Fruit fly (Drosophila melanogaster) whole organism, embryonic: Measurements from ENCODE around the gene Gclc.

Experiments
- Atf-2 ChIP-seq: fragments of 200-800 bp; sonication (Bioruptor generic); optimal IDR thresholded peaks from 2 replicates; lab custom pipeline; 2016; ENCODE audit warnings: missing biosample characterization, missing genetic modification characterization
- C15 ChIP-seq: fragments of 200-800 bp; sonication (Bioruptor generic); IDR thresholded peaks from 3 replicates; pipeline ENCODE4 v1.3.6; 2022; ENCODE audit warnings: missing biosample characterization, missing genetic modification characterization
- CG12155 ChIP-seq: fragments of 200-800 bp; sonication (Bioruptor generic); optimal IDR thresholded peaks from 3 replicates; lab custom pipeline; 2016; ENCODE audit warnings: missing biosample characterization, missing genetic modification characterization
- CG12236 ChIP-seq: fragments of 200-800 bp; sonication (Bioruptor generic); optimal IDR thresholded peaks from 2 replicates; lab custom pipeline; 2016; ENCODE audit warnings: missing biosample characterization, missing genetic modification characterization
- CG1233 ChIP-seq: fragments of 200-800 bp; sonication (Bioruptor generic); optimal IDR thresholded peaks from 4 replicates; lab custom pipeline; 2018; ENCODE audit warnings: missing biosample characterization, mild to moderate bottlenecking, missing genetic modification characterization
- CG12769 ChIP-seq: fragments of 200-800 bp; sonication (Bioruptor generic); optimal IDR thresholded peaks from 2 replicates; lab custom pipeline; 2019; ENCODE audit warnings: missing biosample characterization, mild to moderate bottlenecking, missing genetic modification characterization, moderate library complexity
- CG1832 ChIP-seq: fragments of 200-800 bp; sonication (Bioruptor generic); optimal IDR thresholded peaks from 2 replicates; lab custom pipeline; 2017; ENCODE audit warnings: missing biosample characterization, mild to moderate bottlenecking, missing genetic modification characterization, inconsistent platforms
- CG18619 ChIP-seq: fragments of 200-800 bp; sonication (Bioruptor generic); optimal IDR thresholded peaks from 3 replicates; lab custom pipeline; 2017; ENCODE audit warnings: missing biosample characterization, mild to moderate bottlenecking, missing genetic modification characterization
- CG30020 ChIP-seq: fragments of 200-800 bp; optimal IDR thresholded peaks from 2 replicates; lab custom pipeline; 2019; ENCODE audit warnings: missing biosample characterization, mild to moderate bottlenecking, missing genetic modification characterization, moderate library complexity
- CG3065 ChIP-seq: fragments of 200-800 bp; sonication (Bioruptor generic); optimal IDR thresholded peaks from 2 replicates; lab custom pipeline; 2016; ENCODE audit warnings: missing biosample characterization, missing genetic modification characterization
- CG31224 ChIP-seq: fragments of 200-800 bp; sonication (Bioruptor generic); IDR thresholded peaks from 2 replicates; pipeline ENCODE4 v1.3.6; 2022; ENCODE audit warnings: missing biosample characterization, missing genetic modification characterization
- CG32532 ChIP-seq: fragments of 200-800 bp; sonication (Bioruptor generic); IDR thresholded peaks from 2 replicates; pipeline ENCODE4 v1.3.6; 2022; ENCODE audit warnings: missing biosample characterization, missing genetic modification characterization
- CG42726 ChIP-seq: fragments of 200-800 bp; sonication (Bioruptor generic); IDR thresholded peaks from 2 replicates; pipeline ENCODE4 v1.3.6; 2022; ENCODE audit warnings: missing biosample characterization, missing genetic modification characterization; ENCODE audit not compliant: partially characterized antibody
- CG4282 ChIP-seq: fragments of 200-800 bp; sonication (Bioruptor generic); optimal IDR thresholded peaks from 2 replicates; lab custom pipeline; 2016; ENCODE audit warnings: missing biosample characterization, missing genetic modification characterization
- CG5180 ChIP-seq: fragments of 200-800 bp; sonication (Bioruptor generic); optimal IDR thresholded peaks from 3 replicates; lab custom pipeline; 2017; ENCODE audit warnings: missing biosample characterization, missing genetic modification characterization, mild to moderate bottlenecking, moderate library complexity, missing genetic modification reagents
- CG6175 ChIP-seq: fragments of 200-800 bp; sonication (Bioruptor generic); IDR thresholded peaks from 3 replicates; pipeline ENCODE4 v1.3.6; 2022; ENCODE audit warnings: missing biosample characterization, missing genetic modification characterization
- CG7786 ChIP-seq: fragments of 200-800 bp; sonication (Bioruptor generic); optimal IDR thresholded peaks from 2 replicates; lab custom pipeline; 2016; ENCODE audit warnings: missing biosample characterization, missing genetic modification characterization
- CG7987 ChIP-seq: fragments of 200-800 bp; sonication (Bioruptor generic); optimal IDR thresholded peaks from 2 replicates; lab custom pipeline; 2018; ENCODE audit warnings: missing biosample characterization, mild to moderate bottlenecking, missing genetic modification characterization, moderate library complexity
- CG8281 ChIP-seq: fragments of 200-800 bp; sonication (Bioruptor generic); optimal IDR thresholded peaks from 2 replicates; lab custom pipeline; 2018; ENCODE audit warnings: missing biosample characterization, mild to moderate bottlenecking, missing genetic modification characterization, moderate library complexity
- CG8924 ChIP-seq: fragments of 200-800 bp; optimal IDR thresholded peaks from 3 replicates; lab custom pipeline; 2019; ENCODE audit warnings: missing biosample characterization, mild to moderate bottlenecking, missing genetic modification characterization, moderate library complexity
- CG9932 ChIP-seq: fragments of 200-800 bp; sonication (Bioruptor generic); IDR thresholded peaks from 2 replicates; pipeline ENCODE4 v1.3.6; 2022; ENCODE audit warnings: missing biosample characterization, missing genetic modification characterization
- Chrac-16 ChIP-seq: fragments of 200-800 bp; sonication (Bioruptor generic); optimal IDR thresholded peaks from 3 replicates; lab custom pipeline; 2016; ENCODE audit warnings: missing biosample characterization, missing genetic modification characterization
- CoRest ChIP-seq: fragments of 200-800 bp; sonication (Bioruptor generic); optimal IDR thresholded peaks from 3 replicates; lab custom pipeline; 2018; ENCODE audit warnings: missing biosample characterization, mild to moderate bottlenecking, missing genetic modification characterization, moderate library complexity
- Dad ChIP-seq: fragments of 200-800 bp; sonication (Bioruptor generic); optimal IDR thresholded peaks from 3 replicates; lab custom pipeline; 2016; ENCODE audit warnings: missing biosample characterization, missing genetic modification characterization
- Dll ChIP-seq: fragments of 200-800 bp; sonication (Bioruptor generic); IDR thresholded peaks from 4 replicates; pipeline ENCODE4 v1.3.6; 2022; ENCODE audit warnings: missing biosample characterization, missing genetic modification characterization; ENCODE audit not compliant: partially characterized antibody
- Dref ChIP-seq: fragments of 200-800 bp; sonication (Bioruptor generic); IDR thresholded peaks from 2 replicates; pipeline ENCODE4 v1.3.6; 2022; ENCODE audit warnings: missing biosample characterization, missing genetic modification characterization
- GATAe ChIP-seq: fragments of 200-800 bp; sonication (Bioruptor generic); conservative IDR thresholded peaks from 2 replicates; pipeline ENCODE4 v1.3.6; 2022; ENCODE audit warnings: missing biosample characterization, missing genetic modification characterization
- Hr39 ChIP-seq: fragments of >200 bp; optimal IDR thresholded peaks from 2 replicates; lab custom pipeline; 2017
- Lhr ChIP-seq: fragments of 200-800 bp; sonication (Bioruptor generic); optimal IDR thresholded peaks from 3 replicates; lab custom pipeline; 2017; ENCODE audit warnings: mild to moderate bottlenecking, missing biosample characterization, missing genetic modification reagents, missing genetic modification characterization
- Mrtf ChIP-seq: fragments of 200-800 bp; sonication (Bioruptor generic); IDR thresholded peaks from 3 replicates; pipeline ENCODE4 v1.3.6; 2022; ENCODE audit warnings: missing biosample characterization, missing genetic modification characterization
- Nf-YC ChIP-seq: fragments of 200-800 bp; optimal IDR thresholded peaks from 3 replicates; lab custom pipeline; 2019; ENCODE audit warnings: missing biosample characterization, mild to moderate bottlenecking, missing genetic modification characterization, moderate library complexity
- Sry-β ChIP-seq: fragments of 200-800 bp; sonication (Bioruptor generic); optimal IDR thresholded peaks from 2 replicates; lab custom pipeline; 2018; ENCODE audit warnings: missing biosample characterization, mild to moderate bottlenecking, missing genetic modification characterization, moderate library complexity
- Stat92E ChIP-seq, 3 experiments: fragments of >200 bp in 2 of 3; fragments of 200-800 bp in 1 of 3; sonication (Bioruptor generic) in 1 of 3; optimal IDR thresholded peaks; 2 replicates each; lab custom pipeline; 2017 to 2019; ENCODE audit warnings: missing biosample characterization in 3 of 3, missing genetic modification characterization in 3 of 3, mild to moderate bottlenecking in 1 of 3, moderate library complexity in 1 of 3
- ab ChIP-seq: fragments of 200-800 bp; sonication (Bioruptor generic); optimal IDR thresholded peaks from 2 replicates; lab custom pipeline; 2016; ENCODE audit warnings: missing biosample characterization, missing genetic modification characterization
- ash1 ChIP-seq: fragments of 200-800 bp; sonication (Bioruptor generic); optimal IDR thresholded peaks from 2 replicates; lab custom pipeline; 2018; ENCODE audit warnings: missing biosample characterization, mild to moderate bottlenecking, missing genetic modification characterization
- emc ChIP-seq: fragments of 200-800 bp; sonication (Bioruptor generic); optimal IDR thresholded peaks from 2 replicates; lab custom pipeline; 2016; ENCODE audit warnings: missing biosample characterization, missing genetic modification characterization
- grn ChIP-seq: fragments of 200-800 bp; sonication (Bioruptor generic); optimal IDR thresholded peaks from 3 replicates; lab custom pipeline; 2017; ENCODE audit warnings: missing biosample characterization, missing genetic modification characterization
- hkb ChIP-seq, 2 experiments: fragments of 200-800 bp in 1 of 2; fragments of >200 bp in 1 of 2; sonication (Bioruptor generic) in 1 of 2; IDR thresholded peaks in 1 of 2; optimal IDR thresholded peaks in 1 of 2; 2 replicates each; pipeline versions ENCODE4 v1.3.6 to Lab custom; 2017 to 2022; ENCODE audit warnings: missing biosample characterization in 1 of 2, missing genetic modification characterization in 1 of 2
- kay ChIP-seq: fragments of 200-800 bp; sonication (Bioruptor generic); optimal IDR thresholded peaks from 2 replicates; lab custom pipeline; 2016; ENCODE audit warnings: missing biosample characterization, missing genetic modification characterization
- lbe ChIP-seq: fragments of 200-800 bp; sonication (Bioruptor generic); optimal IDR thresholded peaks from 2 replicates; lab custom pipeline; 2016; ENCODE audit warnings: missing biosample characterization, mild to moderate bottlenecking, missing genetic modification characterization
- luna ChIP-seq: fragments of 200-800 bp; sonication (Bioruptor generic); optimal IDR thresholded peaks from 2 replicates; lab custom pipeline; 2016; ENCODE audit warnings: missing biosample characterization, missing genetic modification characterization
- nom ChIP-seq: fragments of 200-800 bp; sonication (Bioruptor generic); optimal IDR thresholded peaks from 2 replicates; lab custom pipeline; 2017; ENCODE audit warnings: missing biosample characterization, missing genetic modification characterization, mild to moderate bottlenecking, moderate library complexity, missing genetic modification reagents
- p53 ChIP-seq: fragments of 200-800 bp; sonication (Bioruptor generic); optimal IDR thresholded peaks from 2 replicates; lab custom pipeline; 2016; ENCODE audit warnings: missing biosample characterization, missing genetic modification characterization
- pita ChIP-seq: fragments of 200-800 bp; sonication (Bioruptor generic); optimal IDR thresholded peaks from 2 replicates; lab custom pipeline; 2017; ENCODE audit warnings: missing biosample characterization, mild to moderate bottlenecking, missing genetic modification characterization
- sc ChIP-seq, 3 experiments: fragments of >200 bp in 2 of 3; fragments of 200-800 bp in 1 of 3; sonication (Bioruptor generic) in 1 of 3; optimal IDR thresholded peaks; 2 replicates in 2 of 3; 3 replicates in 1 of 3; lab custom pipeline; 2017; ENCODE audit warnings: mild to moderate bottlenecking in 1 of 3, missing biosample characterization in 1 of 3, missing genetic modification characterization in 1 of 3, missing genetic modification reagents in 1 of 3
- stc ChIP-seq: fragments of 200-800 bp; sonication (Bioruptor generic); IDR thresholded peaks from 2 replicates; pipeline ENCODE4 v1.3.6; 2022; ENCODE audit warnings: missing biosample characterization, missing genetic modification characterization
- toy ChIP-seq: fragments of 200-800 bp; sonication (Bioruptor generic); IDR thresholded peaks from 2 replicates; pipeline ENCODE4 v1.3.6; 2022; ENCODE audit warnings: missing biosample characterization, missing genetic modification characterization
- vnd ChIP-seq: fragments of 200-800 bp; sonication (Bioruptor generic); IDR thresholded peaks from 3 replicates; pipeline ENCODE4 v1.3.6; 2022; ENCODE audit warnings: missing biosample characterization, missing genetic modification characterization; ENCODE audit not compliant: partially characterized antibody
- vvl ChIP-seq: fragments of 200-800 bp; sonication (Bioruptor generic); IDR thresholded peaks from 2 replicates; pipeline ENCODE4 v1.3.6; 2022; ENCODE audit warnings: missing biosample characterization, missing genetic modification characterization
- wor ChIP-seq: fragments of 200-800 bp; sonication (Bioruptor generic); IDR thresholded peaks from 2 replicates; pipeline ENCODE4 v1.3.6; 2022; ENCODE audit warnings: missing biosample characterization, missing genetic modification characterization

Gclc gene

dm6 chrX:8058446-8058900, 57.5 kb downstream of the Gclc start (continued):
- TF ChIP-seq ab (GFP tag; lab: Kevin White, UChicago) (no peak), CG7786 (GFP tag; lab: Kevin White, UChicago) (no peak), CoRest (tag; lab: Kevin White, UChicago) (no peak), grn (GFP tag; lab: Kevin White, UChicago) (no peak), CG12769 (tag; lab: Kevin White, UChicago) (peak; percentile 29), CG8924 (peak; percentile 73), CG4282 (GFP tag; lab: Kevin White, UChicago) (no peak), CG7987 (GFP tag; lab: Kevin White, UChicago) (peak; percentile 40), Lhr (GFP tag; lab: Kevin White, UChicago) (no peak), CG31224 (GFP tag; lab: Robert Waterston, UW) (no peak), C15 (GFP tag; lab: Robert Waterston, UW) (no peak), sc (optimal IDR thresholded peaks at IDR 0.05; lab: Kevin White, UChicago) (no peak), sc (GFP tag; optimal IDR thresholded peaks at IDR 0.05; lab: Kevin White, UChicago) (no peak), CG6175 (GFP tag; lab: Robert Waterston, UW) (peak; percentile 73; the same call in 2 of the 3 replicates), hkb (optimal IDR thresholded peaks at IDR 0.05; lab: Kevin White, UChicago) (no peak), hkb (GFP tag; IDR thresholded peaks at IDR 0.05; lab: Robert Waterston, UW) (no peak), Sry-β (GFP tag; lab: Kevin White, UChicago) (no peak), CG18619 (GFP tag; lab: Kevin White, UChicago) (peak; percentile 10), kay (GFP tag; lab: Kevin White, UChicago) (no peak), p53 (no peak), Atf-2 (GFP tag; lab: Kevin White, UChicago) (no peak), CG1832 (GFP tag; lab: Kevin White, UChicago) (peak; percentile 74), CG8281 (tag; lab: Kevin White, UChicago) (no peak), Nf-YC (tag; lab: Kevin White, UChicago) (peak; percentile 35), Hr39 (lab: Kevin White, UChicago) (no peak), toy (GFP tag; lab: Robert Waterston, UW) (no peak), CG30020 (no peak), vnd (GFP tag; lab: Robert Waterston, UW) (no peak), CG32532 (GFP tag; lab: Robert Waterston, UW) (peak; percentile 40; the same call in 1 of the 2 replicates), lbe (peak; percentile 3), GATAe (no peak), CG12155 (no peak), pita (GFP tag; lab: Kevin White, UChicago) (no peak), CG1233 (GFP tag; lab: Kevin White, UChicago) (no peak), Dad (GFP tag; lab: Kevin White, UChicago) (no peak), Stat92E (GFP tag; optimal IDR thresholded peaks at IDR 0.05; lab: Kevin White, UChicago) (no peak), wor (GFP tag; lab: Robert Waterston, UW) (no peak), CG12236 (no peak), CG5180 (no peak), Dref (GFP tag; lab: Robert Waterston, UW) (no peak), luna (no peak), stc (GFP tag; lab: Robert Waterston, UW) (0 out of 2 replicates have a peak, but pooled peaks have one; percentile 18), Mrtf (GFP tag; lab: Robert Waterston, UW) (no peak), Chrac-16 (GFP tag; lab: Kevin White, UChicago) (no peak), emc (GFP tag; lab: Kevin White, UChicago) (no peak), nom (no peak), Dll (GFP tag; lab: Robert Waterston, UW) (0 out of 4 replicates have a peak, but pooled peaks have one; percentile 41), ash1 (GFP tag; lab: Kevin White, UChicago) (peak; percentile 68), vvl (GFP tag; lab: Robert Waterston, UW) (peak; percentile 79), CG3065 (GFP tag; lab: Kevin White, UChicago) (no peak), CG9932 (no peak), CG42726 (GFP tag; lab: Robert Waterston, UW) (no peak)
